Fruit fly (Drosophila melanogaster) whole organism, embryonic: ENCODE results near the gene CG4783.

ENCODE experiments used
- Atf6 ChIP-seq: fragments of 200-800 bp; sonication (Bioruptor generic); IDR thresholded peaks from 2 replicates; pipeline ENCODE4 v1.3.6; 2022; ENCODE audit warnings: missing biosample characterization, missing genetic modification characterization
- BtbVII ChIP-seq: fragments of 200-800 bp; sonication (Bioruptor generic); optimal IDR thresholded peaks from 3 replicates; lab custom pipeline; 2017; ENCODE audit warnings: missing biosample characterization, mild to moderate bottlenecking, missing genetic modification characterization
- CG11696 ChIP-seq: fragments of 200-800 bp; sonication (Bioruptor generic); IDR thresholded peaks from 2 replicates; pipeline ENCODE4 v1.3.6; 2022; ENCODE audit warnings: missing biosample characterization, missing genetic modification characterization
- CG1233 ChIP-seq: fragments of 200-800 bp; sonication (Bioruptor generic); optimal IDR thresholded peaks from 4 replicates; lab custom pipeline; 2018; ENCODE audit warnings: missing biosample characterization, mild to moderate bottlenecking, missing genetic modification characterization
- CG12659 ChIP-seq: fragments of 200-800 bp; sonication (Bioruptor generic); optimal IDR thresholded peaks from 3 replicates; lab custom pipeline; 2017; ENCODE audit warnings: mild to moderate bottlenecking, missing biosample characterization, missing genetic modification reagents, missing genetic modification characterization
- CG14667 ChIP-seq: fragments of 200-800 bp; sonication (Bioruptor generic); IDR thresholded peaks from 2 replicates; pipeline ENCODE4 v1.3.6; 2022; ENCODE audit warnings: missing biosample characterization, missing genetic modification characterization
- CG14710 ChIP-seq: fragments of 200-800 bp; sonication (Bioruptor generic); optimal IDR thresholded peaks from 3 replicates; lab custom pipeline; 2019; ENCODE audit warnings: missing biosample characterization, mild to moderate bottlenecking, missing genetic modification characterization, moderate library complexity
- CG15514 ChIP-seq: fragments of 200-800 bp; sonication (Bioruptor generic); optimal IDR thresholded peaks from 3 replicates; lab custom pipeline; 2017; ENCODE audit warnings: missing biosample characterization, missing genetic modification characterization, mild to moderate bottlenecking, moderate library complexity, missing genetic modification reagents
- CG31388 ChIP-seq: fragments of 200-800 bp; sonication (Bioruptor generic); optimal IDR thresholded peaks from 2 replicates; lab custom pipeline; 2016; ENCODE audit warnings: missing biosample characterization, missing genetic modification characterization
- CG5180 ChIP-seq: fragments of 200-800 bp; sonication (Bioruptor generic); optimal IDR thresholded peaks from 3 replicates; lab custom pipeline; 2017; ENCODE audit warnings: missing biosample characterization, missing genetic modification characterization, mild to moderate bottlenecking, moderate library complexity, missing genetic modification reagents
- CG5953 ChIP-seq: fragments of 200-800 bp; sonication (Bioruptor generic); IDR thresholded peaks from 2 replicates; pipeline ENCODE4 v1.3.6; 2022; ENCODE audit warnings: missing biosample characterization, missing genetic modification characterization
- CG7357 ChIP-seq: fragments of 200-800 bp; sonication (Bioruptor generic); IDR thresholded peaks from 3 replicates; pipeline ENCODE4 v1.3.6; 2022; ENCODE audit warnings: missing biosample characterization, missing genetic modification characterization
- CG7963 ChIP-seq: fragments of 200-800 bp; sonication (Bioruptor generic); IDR thresholded peaks from 3 replicates; pipeline ENCODE4 v1.3.6; 2022; ENCODE audit warnings: missing biosample characterization, missing genetic modification characterization; ENCODE audit not compliant: partially characterized antibody
- CG8944 ChIP-seq: fragments of 200-800 bp; sonication (Bioruptor generic); optimal IDR thresholded peaks from 3 replicates; lab custom pipeline; 2016; ENCODE audit warnings: missing biosample characterization, missing genetic modification characterization
- CG9215 ChIP-seq: fragments of 200-800 bp; sonication (Bioruptor generic); IDR thresholded peaks from 2 replicates; pipeline ENCODE4 v1.3.6; 2022; ENCODE audit warnings: missing biosample characterization, missing genetic modification characterization
- Gsc ChIP-seq: fragments of 200-800 bp; sonication (Bioruptor generic); IDR thresholded peaks from 2 replicates; pipeline ENCODE4 v1.3.6; 2022; ENCODE audit warnings: missing biosample characterization, missing genetic modification characterization
- Gug ChIP-seq: fragments of 200-800 bp; sonication (Bioruptor generic); IDR thresholded peaks from 4 replicates; pipeline ENCODE4 v1.3.6; 2022; ENCODE audit warnings: missing biosample characterization, missing genetic modification characterization
- Neu2 ChIP-seq: fragments of 200-800 bp; sonication (Bioruptor generic); optimal IDR thresholded peaks from 3 replicates; lab custom pipeline; 2016; ENCODE audit warnings: missing biosample characterization, missing genetic modification characterization, borderline replicate concordance
- NfI ChIP-seq: fragments of 200-800 bp; sonication (Bioruptor generic); optimal IDR thresholded peaks from 3 replicates; lab custom pipeline; 2018; ENCODE audit warnings: missing biosample characterization, mild to moderate bottlenecking, missing genetic modification characterization, moderate library complexity
- PHDP ChIP-seq: fragments of 200-800 bp; sonication (Bioruptor generic); optimal IDR thresholded peaks from 3 replicates; lab custom pipeline; 2018; ENCODE audit warnings: missing biosample characterization, mild to moderate bottlenecking, missing genetic modification characterization, moderate library complexity
- Rfx ChIP-seq: fragments of 200-800 bp; sonication (Bioruptor generic); IDR thresholded peaks from 2 replicates; pipeline ENCODE4 v1.3.6; 2022; ENCODE audit warnings: missing biosample characterization, missing genetic modification characterization
- Rx ChIP-seq: fragments of 200-800 bp; sonication (Bioruptor generic); IDR thresholded peaks from 2 replicates; pipeline ENCODE4 v1.3.6; 2022; ENCODE audit warnings: missing biosample characterization, missing genetic modification characterization
- Sry-β ChIP-seq: fragments of 200-800 bp; sonication (Bioruptor generic); optimal IDR thresholded peaks from 2 replicates; lab custom pipeline; 2018; ENCODE audit warnings: missing biosample characterization, mild to moderate bottlenecking, missing genetic modification characterization, moderate library complexity
- Stat92E ChIP-seq, 3 experiments: fragments of >200 bp in 2 of 3; fragments of 200-800 bp in 1 of 3; sonication (Bioruptor generic) in 1 of 3; optimal IDR thresholded peaks; 2 replicates each; lab custom pipeline; 2017 to 2019; ENCODE audit warnings: missing biosample characterization in 3 of 3, missing genetic modification characterization in 3 of 3, mild to moderate bottlenecking in 1 of 3, moderate library complexity in 1 of 3
- Xrp1 ChIP-seq: fragments of 200-800 bp; sonication (Bioruptor generic); IDR thresholded peaks from 2 replicates; pipeline ENCODE4 v1.3.6; 2022; ENCODE audit warnings: missing biosample characterization, missing genetic modification characterization
- amos ChIP-seq: fragments of 200-800 bp; sonication (Bioruptor generic); IDR thresholded peaks from 2 replicates; pipeline ENCODE4 v1.3.6; 2022; ENCODE audit warnings: missing biosample characterization, missing genetic modification characterization; ENCODE audit not compliant: partially characterized antibody
- bcd ChIP-seq: fragments of 200-800 bp; sonication (Bioruptor generic); optimal IDR thresholded peaks from 2 replicates; lab custom pipeline; 2017; ENCODE audit warnings: missing biosample characterization, mild to moderate bottlenecking, missing genetic modification characterization
- bsh ChIP-seq, 2 experiments: fragments of 200-800 bp; sonication (Bioruptor generic); optimal IDR thresholded peaks; 2 replicates each; lab custom pipeline; 2017 to 2018; ENCODE audit warnings: mild to moderate bottlenecking in 2 of 2, missing biosample characterization in 2 of 2, missing genetic modification characterization in 2 of 2, moderate library complexity in 1 of 2
- caup ChIP-seq: fragments of 200-800 bp; sonication (Bioruptor generic); optimal IDR thresholded peaks from 3 replicates; lab custom pipeline; 2017; ENCODE audit warnings: missing biosample characterization, mild to moderate bottlenecking, missing genetic modification characterization, moderate library complexity; ENCODE audit not compliant: severe bottlenecking
- chinmo ChIP-seq: fragments of 200-800 bp; sonication (Bioruptor generic); IDR thresholded peaks from 4 replicates; pipeline ENCODE4 v1.3.6; 2022; ENCODE audit warnings: missing biosample characterization, missing genetic modification characterization; ENCODE audit not compliant: partially characterized antibody
- crc ChIP-seq: fragments of 200-800 bp; sonication (Bioruptor generic); optimal IDR thresholded peaks from 2 replicates; lab custom pipeline; 2016; ENCODE audit warnings: missing biosample characterization, missing genetic modification characterization
- en ChIP-seq: fragments of 200-800 bp; sonication (Bioruptor generic); optimal IDR thresholded peaks from 2 replicates; lab custom pipeline; 2016; ENCODE audit warnings: missing biosample characterization, missing genetic modification characterization
- fd102C ChIP-seq: fragments of 200-800 bp; sonication (Bioruptor generic); optimal IDR thresholded peaks from 2 replicates; lab custom pipeline; 2018; ENCODE audit warnings: missing biosample characterization, mild to moderate bottlenecking, missing genetic modification characterization, moderate library complexity
- fd3F ChIP-seq: fragments of 200-800 bp; sonication (Bioruptor generic); optimal IDR thresholded peaks from 2 replicates; lab custom pipeline; 2018; ENCODE audit warnings: missing biosample characterization, mild to moderate bottlenecking, missing genetic modification characterization, moderate library complexity
- fd64A ChIP-seq: fragments of 200-800 bp; sonication (Bioruptor generic); optimal IDR thresholded peaks from 3 replicates; lab custom pipeline; 2018; ENCODE audit warnings: missing biosample characterization, mild to moderate bottlenecking, missing genetic modification characterization
- grn ChIP-seq: fragments of 200-800 bp; sonication (Bioruptor generic); optimal IDR thresholded peaks from 3 replicates; lab custom pipeline; 2017; ENCODE audit warnings: missing biosample characterization, missing genetic modification characterization
- hb ChIP-seq: fragments of 200-800 bp; sonication (Bioruptor generic); IDR thresholded peaks from 3 replicates; pipeline ENCODE4 v1.3.6; 2022; ENCODE audit warnings: missing biosample characterization, missing genetic modification characterization; ENCODE audit not compliant: partially characterized antibody
- hth ChIP-seq: fragments of >200 bp; optimal IDR thresholded peaks from 2 replicates; lab custom pipeline; 2017; ENCODE audit warnings: inconsistent platforms
- lbe ChIP-seq: fragments of 200-800 bp; sonication (Bioruptor generic); optimal IDR thresholded peaks from 2 replicates; lab custom pipeline; 2016; ENCODE audit warnings: missing biosample characterization, mild to moderate bottlenecking, missing genetic modification characterization
- lilli ChIP-seq: fragments of 200-800 bp; sonication (Bioruptor generic); optimal IDR thresholded peaks from 3 replicates; lab custom pipeline; 2016; ENCODE audit warnings: missing biosample characterization, missing genetic modification characterization
- mam ChIP-seq: fragments of 200-800 bp; sonication (Bioruptor generic); optimal IDR thresholded peaks from 3 replicates; lab custom pipeline; 2016; ENCODE audit warnings: missing biosample characterization, missing genetic modification characterization
- nerfin-2 ChIP-seq: fragments of 200-800 bp; sonication (Bioruptor generic); IDR thresholded peaks from 2 replicates; pipeline ENCODE4 v1.3.6; 2022; ENCODE audit warnings: missing biosample characterization, missing genetic modification characterization; ENCODE audit not compliant: partially characterized antibody
- nmo ChIP-seq: fragments of 200-800 bp; sonication (Bioruptor generic); optimal IDR thresholded peaks from 2 replicates; lab custom pipeline; 2018; ENCODE audit warnings: missing biosample characterization, mild to moderate bottlenecking, missing genetic modification characterization, moderate library complexity
- nom ChIP-seq: fragments of 200-800 bp; sonication (Bioruptor generic); optimal IDR thresholded peaks from 2 replicates; lab custom pipeline; 2017; ENCODE audit warnings: missing biosample characterization, missing genetic modification characterization, mild to moderate bottlenecking, moderate library complexity, missing genetic modification reagents
- pfk ChIP-seq: fragments of 200-800 bp; sonication (Bioruptor generic); optimal IDR thresholded peaks from 2 replicates; lab custom pipeline; 2018; ENCODE audit warnings: missing biosample characterization, mild to moderate bottlenecking, missing genetic modification characterization, moderate library complexity
- unpg ChIP-seq: fragments of 200-800 bp; sonication (Bioruptor generic); optimal IDR thresholded peaks from 3 replicates; lab custom pipeline; 2018; ENCODE audit warnings: missing biosample characterization, mild to moderate bottlenecking, missing genetic modification characterization, moderate library complexity
- wdn ChIP-seq: fragments of 200-800 bp; sonication (Bioruptor generic); IDR thresholded peaks from 2 replicates; pipeline ENCODE4 v1.3.6; 2022; ENCODE audit warnings: missing biosample characterization, missing genetic modification characterization
- wor ChIP-seq: fragments of 200-800 bp; sonication (Bioruptor generic); IDR thresholded peaks from 2 replicates; pipeline ENCODE4 v1.3.6; 2022; ENCODE audit warnings: missing biosample characterization, missing genetic modification characterization
- zfh2 ChIP-seq: fragments of 200-800 bp; sonication (Bioruptor generic); optimal IDR thresholded peaks from 2 replicates; lab custom pipeline; 2016; ENCODE audit warnings: missing biosample characterization, missing genetic modification characterization

The CG4783 gene

dm6 chr3R:19908863-19909343 lies 39.3 kb upstream of the CG4783 start (continued):
- peak; percentile 81 for TF ChIP-seq NfI (GFP tag; lab: Kevin White, UChicago)
- TF ChIP-seq amos (GFP tag; lab: Robert Waterston, UW) = no peak
- peak; percentile 70 for TF ChIP-seq BtbVII (GFP tag; lab: Kevin White, UChicago)
- peak; percentile 79 for TF ChIP-seq fd3F (GFP tag; lab: Kevin White, UChicago)
- peak; percentile 73 for TF ChIP-seq CG11696 (GFP tag; lab: Robert Waterston, UW)
- TF ChIP-seq CG31388 (GFP tag; lab: Kevin White, UChicago) = peak; percentile 52
- peak; percentile 82 for TF ChIP-seq zfh2 (GFP tag; lab: Kevin White, UChicago)
- peak; percentile 78 for TF ChIP-seq CG8944 (GFP tag; lab: Kevin White, UChicago)
- TF ChIP-seq nmo (GFP tag; lab: Kevin White, UChicago) = peak; percentile 60
- peak; percentile 77 for TF ChIP-seq wdn (GFP tag; lab: Robert Waterston, UW)
- TF ChIP-seq CG7357 = peak; percentile 66; the same call in 2 of the 3 replicates
- TF ChIP-seq pfk = no peak
- TF ChIP-seq en (GFP tag; lab: Kevin White, UChicago) = peak; percentile 72
- TF ChIP-seq unpg = peak; percentile 86
- TF ChIP-seq CG14667 (GFP tag; lab: Robert Waterston, UW) = peak; percentile 84
- TF ChIP-seq Gsc (GFP tag; lab: Robert Waterston, UW) = peak; percentile 58; the same call in 1 of the 2 replicates
- peak; percentile 29 to 80 for TF ChIP-seq bsh (GFP tag; optimal IDR thresholded peaks at IDR 0.05; lab: Kevin White, UChicago)
- TF ChIP-seq hb = no peak
- TF ChIP-seq CG12659 (GFP tag; lab: Kevin White, UChicago) = peak; percentile 81
- peak; percentile 74 for TF ChIP-seq CG15514 (GFP tag; lab: Kevin White, UChicago)
- peak; percentile 72 for TF ChIP-seq bcd
- TF ChIP-seq nom (GFP tag; lab: Kevin White, UChicago) = peak; percentile 10
- TF ChIP-seq Neu2 = no peak
- no peak for TF ChIP-seq CG7963 (GFP tag; lab: Robert Waterston, UW)
- peak; percentile 37 for TF ChIP-seq CG5180 (GFP tag; lab: Kevin White, UChicago)
- peak; percentile 90 for TF ChIP-seq Gug
- TF ChIP-seq lbe (GFP tag; lab: Kevin White, UChicago) = peak; percentile 42
- TF ChIP-seq PHDP = peak; percentile 86
- TF ChIP-seq Atf6 (GFP tag; lab: Robert Waterston, UW) = peak; percentile 76
- peak; percentile 74 for TF ChIP-seq caup (GFP tag; lab: Kevin White, UChicago)
- peak; percentile 86 for TF ChIP-seq Xrp1 (GFP tag; lab: Robert Waterston, UW)
- no peak for TF ChIP-seq grn (GFP tag; lab: Kevin White, UChicago)
- TF ChIP-seq mam (GFP tag; lab: Kevin White, UChicago) = peak; percentile 89
- TF ChIP-seq CG9215 (GFP tag; lab: Robert Waterston, UW) = peak; percentile 39; the same call in 1 of the 2 replicates
- TF ChIP-seq crc (GFP tag; lab: Kevin White, UChicago) = peak; percentile 64
- TF ChIP-seq fd102C (GFP tag; lab: Kevin White, UChicago) = no peak
- TF ChIP-seq chinmo (GFP tag; lab: Robert Waterston, UW) = 0 out of 4 replicates have a peak, but pooled peaks have one; percentile 10
- no peak for TF ChIP-seq nerfin-2 (GFP tag; lab: Robert Waterston, UW)
- TF ChIP-seq CG14710 (tag; lab: Kevin White, UChicago) = no peak
- TF ChIP-seq Rx = peak; percentile 81
- TF ChIP-seq hth (lab: Kevin White, UChicago) = no peak
- peak; percentile 76 for TF ChIP-seq fd64A
- TF ChIP-seq lilli = peak; percentile 91
- TF ChIP-seq CG1233 (GFP tag; lab: Kevin White, UChicago) = peak; percentile 42
- peak; percentile 78 for TF ChIP-seq wor (GFP tag; lab: Robert Waterston, UW)
- peak; percentile 93 for TF ChIP-seq Rfx (GFP tag; lab: Robert Waterston, UW)
- peak; percentile 79 for TF ChIP-seq CG5953 (GFP tag; lab: Robert Waterston, UW)
- no peak for TF ChIP-seq Stat92E (GFP tag; optimal IDR thresholded peaks at IDR 0.05; lab: Kevin White, UChicago)
- TF ChIP-seq Sry-β (GFP tag; lab: Kevin White, UChicago) = no peak
